Worm (Caenorhabditis elegans) whole organism, L2 larva: Measurements from ENCODE around the gene CD4.11.

Experiments
- C34F6.9 ChIP-seq: fragments of 150-350 bp; optimal IDR thresholded peaks from 2 replicates; lab custom pipeline; 2014; ENCODE audit warnings: missing biosample characterization, missing genetic modification characterization
- F13H6.1 ChIP-seq: sonication (generic microtip); optimal IDR thresholded peaks from 2 replicates; lab custom pipeline; 2016; ENCODE audit warnings: missing genetic modification characterization, missing compliant biosample characterization
- Y55F3AM.14 ChIP-seq: fragments of 200-800 bp; sonication (Bioruptor generic); optimal IDR thresholded peaks from 2 replicates; lab custom pipeline; 2018; ENCODE audit warnings: mild to moderate bottlenecking, missing genetic modification characterization, missing compliant biosample characterization
- ZK546.5 ChIP-seq: sonication (generic microtip); optimal IDR thresholded peaks from 2 replicates; lab custom pipeline; 2017; ENCODE audit warnings: missing biosample characterization, missing genetic modification characterization
- alr-1 ChIP-seq: fragments of 150-350 bp; optimal IDR thresholded peaks from 2 replicates; lab custom pipeline; 2014; ENCODE audit warnings: missing biosample characterization, missing genetic modification characterization
- aly-2 ChIP-seq: fragments of 150-350 bp; optimal IDR thresholded peaks from 2 replicates; lab custom pipeline; 2014; ENCODE audit warnings: missing biosample characterization, missing genetic modification characterization
- blmp-1 ChIP-seq: sonication (generic microtip); optimal IDR thresholded peaks from 2 replicates; lab custom pipeline; 2017; ENCODE audit warnings: missing genetic modification characterization, mild to moderate bottlenecking, missing compliant biosample characterization, antibody characterized with exemption, moderate library complexity; ENCODE audit not compliant: insufficient read depth
- dmd-4 ChIP-seq: sonication (generic microtip); optimal IDR thresholded peaks from 2 replicates; lab custom pipeline; 2017; ENCODE audit warnings: missing biosample characterization, missing genetic modification characterization
- egl-27 ChIP-seq: sonication (generic microtip); optimal IDR thresholded peaks from 3 replicates; lab custom pipeline; 2017; ENCODE audit warnings: missing biosample characterization, missing genetic modification reagents, missing genetic modification characterization
- elt-3 ChIP-seq: sonication (generic microtip); optimal IDR thresholded peaks from 2 replicates; lab custom pipeline; 2017; ENCODE audit warnings: missing biosample characterization, missing genetic modification characterization
- fos-1 ChIP-seq: fragments of 150-350 bp; optimal IDR thresholded peaks from 2 replicates; lab custom pipeline; 2014; ENCODE audit warnings: missing biosample characterization, missing genetic modification characterization
- gmeb-1 ChIP-seq: fragments of 150-350 bp; optimal IDR thresholded peaks from 2 replicates; lab custom pipeline; 2014; ENCODE audit warnings: missing biosample characterization, missing genetic modification characterization
- lin-11 ChIP-seq: fragments of 150-350 bp; sonication (generic microtip); optimal IDR thresholded peaks from 2 replicates; lab custom pipeline; 2014; ENCODE audit warnings: missing biosample characterization, missing genetic modification characterization, inconsistent platforms, mixed read lengths
- lin-13 ChIP-seq: fragments of 150-350 bp; optimal IDR thresholded peaks from 2 replicates; lab custom pipeline; 2014; ENCODE audit warnings: missing biosample characterization, missing genetic modification reagents, missing genetic modification characterization
- mab-5 ChIP-seq: fragments of 150-350 bp; optimal IDR thresholded peaks from 2 replicates; lab custom pipeline; 2014; ENCODE audit warnings: missing biosample characterization, missing genetic modification characterization
- mbf-1 ChIP-seq: sonication (generic microtip); optimal IDR thresholded peaks from 2 replicates; lab custom pipeline; 2017; ENCODE audit warnings: missing biosample characterization, missing genetic modification characterization
- nhr-11 ChIP-seq: fragments of 150-350 bp; optimal IDR thresholded peaks from 2 replicates; lab custom pipeline; 2014; ENCODE audit warnings: missing biosample characterization, missing genetic modification characterization
- nhr-12 ChIP-seq: fragments of 150-350 bp; optimal IDR thresholded peaks from 2 replicates; lab custom pipeline; 2014; ENCODE audit warnings: missing biosample characterization, missing genetic modification characterization
- nhr-129 ChIP-seq: fragments of 150-350 bp; optimal IDR thresholded peaks from 2 replicates; lab custom pipeline; 2014; ENCODE audit warnings: missing biosample characterization, missing genetic modification characterization
- nhr-21 ChIP-seq: fragments of 150-350 bp; optimal IDR thresholded peaks from 2 replicates; lab custom pipeline; 2014; ENCODE audit warnings: missing biosample characterization, missing genetic modification characterization
- nhr-23 ChIP-seq: fragments of 150-350 bp; optimal IDR thresholded peaks from 2 replicates; lab custom pipeline; 2014; ENCODE audit warnings: missing biosample characterization, missing genetic modification reagents, missing genetic modification characterization
- nhr-25 ChIP-seq: fragments of 150-350 bp; sonication (generic microtip); optimal IDR thresholded peaks from 3 replicates; lab custom pipeline; 2014; ENCODE audit warnings: missing biosample characterization, missing genetic modification characterization
- nhr-77 ChIP-seq: fragments of 150-350 bp; optimal IDR thresholded peaks from 2 replicates; lab custom pipeline; 2014; ENCODE audit warnings: missing biosample characterization, missing genetic modification characterization
- peb-1 ChIP-seq: fragments of 150-350 bp; optimal IDR thresholded peaks from 2 replicates; lab custom pipeline; 2014; ENCODE audit warnings: missing biosample characterization, missing genetic modification characterization
- sem-4 ChIP-seq: fragments of 150-350 bp; optimal IDR thresholded peaks from 2 replicates; lab custom pipeline; 2014; ENCODE audit warnings: missing biosample characterization, missing genetic modification reagents, missing genetic modification characterization
- skn-1 ChIP-seq: sonication (generic microtip); optimal IDR thresholded peaks from 2 replicates; lab custom pipeline; 2017; ENCODE audit warnings: missing biosample characterization, missing genetic modification characterization
- sma-3 ChIP-seq: sonication (generic microtip); optimal IDR thresholded peaks from 2 replicates; lab custom pipeline; 2016; ENCODE audit warnings: missing genetic modification reagents, missing genetic modification characterization, missing compliant biosample characterization
- sma-9 ChIP-seq, 2 experiments: fragments of 150-350 bp in 1 of 2; sonication (generic microtip) in 1 of 2; optimal IDR thresholded peaks; 2 replicates each; lab custom pipeline; 2014 to 2016; ENCODE audit warnings: missing genetic modification characterization in 2 of 2, mild to moderate bottlenecking in 1 of 2, missing biosample characterization in 1 of 2, missing compliant biosample characterization in 1 of 2, missing genetic modification reagents in 1 of 2, moderate library complexity in 1 of 2
- zag-1 ChIP-seq: fragments of 150-350 bp; optimal IDR thresholded peaks from 2 replicates; lab custom pipeline; 2014; ENCODE audit warnings: missing biosample characterization, missing genetic modification characterization
- ztf-4 ChIP-seq: fragments of 150-350 bp; optimal IDR thresholded peaks from 2 replicates; lab custom pipeline; 2014; ENCODE audit warnings: missing biosample characterization, missing genetic modification characterization

CD4.11 gene

DNA sequence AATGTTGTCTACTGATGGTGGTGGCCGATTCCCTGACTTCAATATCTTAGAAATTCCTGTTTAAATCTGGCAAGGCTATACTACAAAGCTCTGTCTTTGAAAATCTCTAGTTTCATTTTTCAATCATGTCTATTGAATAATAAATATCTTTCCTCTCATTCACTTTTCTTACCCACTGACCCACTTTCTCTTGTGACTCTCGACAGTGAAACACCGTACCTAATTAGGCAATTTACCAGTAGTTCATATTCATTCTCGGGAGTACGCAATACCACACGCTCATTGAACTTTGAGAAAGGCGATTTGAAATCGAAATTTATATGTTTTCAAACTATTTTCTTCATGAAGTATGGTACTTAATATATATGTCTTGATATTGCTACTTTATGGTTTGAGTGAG is at the start of gene CD4.11:
CD4.11 (plus strand) TSS at position 301 of the 400 bp plus-strand sequence.
- TF ChIP-seq nhr-21 (tag; lab: Kevin White, UChicago): no peak
- no peak for TF ChIP-seq fos-1 (tag; lab: Kevin White, UChicago)
- no peak for TF ChIP-seq sma-3
- TF ChIP-seq sma-9 (GFP tag; optimal IDR thresholded peaks at IDR 0.05; lab: Kevin White, UChicago): no peak
- no peak for TF ChIP-seq sma-9 (tag; optimal IDR thresholded peaks at IDR 0.05; lab: Kevin White, UChicago)
- TF ChIP-seq C34F6.9: no peak
- no peak for TF ChIP-seq F13H6.1 (tag; lab: Kevin White, UChicago)
- TF ChIP-seq lin-13 (GFP tag; lab: Kevin White, UChicago): no peak
- no peak for TF ChIP-seq peb-1 (tag; lab: Kevin White, UChicago)
- TF ChIP-seq nhr-25 (tag; lab: Kevin White, UChicago): no peak

DNA sequence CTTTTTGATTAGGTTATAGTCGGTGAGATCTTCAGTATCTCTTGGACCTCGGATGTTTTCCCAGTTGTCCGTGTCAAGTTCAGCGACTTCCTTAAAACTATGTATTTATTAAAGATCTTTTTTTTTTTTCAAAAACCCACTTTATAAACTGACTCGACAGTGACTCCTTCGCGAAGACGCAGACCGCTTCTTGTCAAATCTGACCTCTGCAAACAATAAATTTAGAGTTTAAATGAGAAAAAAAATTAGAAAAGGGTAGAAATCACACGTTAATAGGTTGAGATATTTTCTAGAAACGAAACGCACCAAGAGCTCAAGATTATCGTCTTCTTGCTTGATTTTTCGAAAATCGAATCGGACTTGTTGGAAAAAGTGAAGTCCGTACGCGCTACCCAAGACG is 49.2 kb upstream of the CD4.11 start, which contains the start of gene C24G6.8:
C24G6.8 (minus strand) TSS at position 101 of the 400 bp plus-strand sequence.
- no peak for TF ChIP-seq gmeb-1
- TF ChIP-seq alr-1 (tag; lab: Kevin White, UChicago): no peak
- TF ChIP-seq nhr-12: no peak
- no peak for TF ChIP-seq elt-3
- TF ChIP-seq ZK546.5 (tag; lab: Kevin White, UChicago): no peak
- TF ChIP-seq blmp-1 (tag; lab: Kevin White, UChicago): no peak
- no peak for TF ChIP-seq dmd-4
- TF ChIP-seq nhr-77 (tag; lab: Kevin White, UChicago): no peak
- TF ChIP-seq mab-5 (tag; lab: Kevin White, UChicago): no peak
- TF ChIP-seq sem-4 (tag; lab: Kevin White, UChicago): no peak

DNA sequence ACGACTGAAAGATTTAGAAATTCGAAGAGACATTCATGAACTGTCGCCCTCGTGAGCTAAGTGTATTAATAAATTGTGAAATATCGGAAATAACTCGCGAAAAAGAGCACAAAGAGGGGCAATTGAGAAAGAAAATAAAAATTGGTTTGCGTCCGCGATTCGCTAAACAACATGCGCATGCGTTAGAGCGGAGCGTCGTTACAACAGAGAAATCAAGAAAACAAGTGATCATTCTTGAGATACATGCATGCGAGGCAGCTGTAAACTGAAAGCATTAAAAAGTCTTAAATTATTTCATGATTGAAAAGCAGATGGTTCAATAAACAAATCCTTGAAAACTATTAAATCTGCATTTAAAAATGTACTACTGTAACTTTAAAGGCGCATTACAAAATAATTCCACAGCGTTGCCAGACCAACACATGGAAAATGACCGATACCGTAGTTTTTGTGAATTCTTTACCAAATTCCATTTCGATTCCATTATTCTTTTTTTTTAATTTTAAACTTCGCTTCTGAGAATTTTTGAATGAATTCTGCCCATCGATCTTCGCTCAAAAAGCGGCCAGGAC is 48.6 kb upstream of the CD4.11 start, which contains the start of the genes cox-16 and syp-2:
cox-16 (minus strand) TSS at position 4 of the 572 bp plus-strand sequence.
syp-2 (plus strand) TSS at position 248 of the 572 bp plus-strand sequence.
- no peak for TF ChIP-seq ZK546.5 (tag; lab: Kevin White, UChicago)
- peak; percentile 51 for TF ChIP-seq nhr-129
- TF ChIP-seq C34F6.9: peak; percentile 43

DNA sequence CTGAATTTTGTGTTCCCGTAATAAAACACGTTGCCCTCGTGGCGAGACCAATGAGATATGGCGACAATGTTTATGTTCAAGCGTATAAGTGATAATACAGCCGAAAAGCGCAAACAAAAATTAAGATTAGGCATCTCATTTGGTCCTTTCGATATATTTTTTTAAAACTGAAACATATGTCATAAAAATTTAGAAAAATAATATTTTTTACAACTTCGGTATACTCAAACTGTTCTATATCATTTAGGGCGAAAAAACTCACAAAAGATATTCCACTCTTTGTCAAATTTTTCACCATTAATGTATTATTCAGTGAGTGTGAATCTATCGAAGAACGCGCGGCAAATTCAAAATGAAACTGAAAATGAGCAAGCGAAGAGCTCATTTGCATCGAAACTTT is 46.4 kb upstream of the CD4.11 start, which contains the start of gene cft-1:
cft-1 (plus strand) TSS at position 301 of the 400 bp plus-strand sequence.
- TF ChIP-seq zag-1 (tag; lab: Kevin White, UChicago) (no peak), egl-27 (no peak), nhr-129 (no peak), Y55F3AM.14 (GFP tag; lab: Kevin White, UChicago) (no peak), mbf-1 (tag; lab: Kevin White, UChicago) (no peak), nhr-11 (tag; lab: Kevin White, UChicago) (no peak), lin-11 (tag; lab: Kevin White, UChicago) (no peak), sma-9 (GFP tag; optimal IDR thresholded peaks at IDR 0.05; lab: Kevin White, UChicago) (no peak), sma-9 (tag; optimal IDR thresholded peaks at IDR 0.05; lab: Kevin White, UChicago) (no peak), aly-2 (tag; lab: Kevin White, UChicago) (no peak)

DNA sequence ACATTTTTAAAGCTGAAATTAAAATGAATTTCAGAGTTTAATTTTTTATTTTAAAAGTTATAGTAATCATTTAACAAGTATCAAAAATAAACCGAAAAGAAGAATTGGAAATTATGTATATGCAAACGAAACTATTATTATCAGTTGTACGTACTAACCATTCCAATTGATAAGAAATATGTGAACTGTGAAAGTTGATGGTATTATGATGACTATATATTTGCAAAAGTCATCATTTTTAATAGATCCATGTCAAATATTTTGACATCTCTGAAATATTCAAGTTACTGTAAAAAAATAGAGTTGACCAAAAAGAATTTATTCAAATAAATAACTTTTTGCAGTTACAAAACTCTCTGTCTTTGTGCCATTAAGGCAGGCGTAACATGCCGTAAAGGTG is 36.9 kb upstream of the CD4.11 start, which contains the start of gene ugt-48:
ugt-48 (minus strand) TSS at position 12 of the 400 bp plus-strand sequence.
- TF ChIP-seq skn-1 (tag; lab: Kevin White, UChicago) (peak; percentile 72), nhr-23 (tag; lab: Kevin White, UChicago) (no peak), ztf-4 (tag; lab: Kevin White, UChicago) (no peak), C34F6.9 (no peak), nhr-25 (tag; lab: Kevin White, UChicago) (no peak), fos-1 (tag; lab: Kevin White, UChicago) (peak; percentile 51), aly-2 (tag; lab: Kevin White, UChicago) (no peak)
- TF ChIP-seq, all 48 proteins: peak for 2

DNA sequence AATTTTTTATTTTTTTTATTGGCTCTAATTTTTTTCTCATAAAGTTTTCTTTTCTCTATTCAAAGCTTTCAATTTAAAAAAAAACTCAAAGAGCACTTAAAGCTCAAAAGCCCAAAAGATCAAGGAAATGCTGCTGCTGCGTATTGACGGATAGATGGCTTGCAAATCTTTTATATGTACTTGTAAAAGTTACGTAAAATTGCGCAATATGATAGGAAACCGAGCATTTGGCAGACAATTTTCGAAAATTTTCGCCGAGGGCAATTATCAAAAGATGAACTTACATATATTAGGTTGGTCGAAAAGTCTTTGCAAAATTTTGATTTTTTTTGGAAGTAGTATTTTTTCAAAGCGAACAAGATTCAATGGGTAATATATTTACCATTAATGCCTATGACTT is 36.4 kb upstream of the CD4.11 start:
- peak; percentile 65 for TF ChIP-seq nhr-129
- TF ChIP-seq nhr-11 (tag; lab: Kevin White, UChicago): no peak
- no peak for TF ChIP-seq peb-1 (tag; lab: Kevin White, UChicago)
- TF ChIP-seq, all 48 proteins: peak for 1
